Fruit fly (Drosophila melanogaster) whole organism, embryonic: ENCODE measurements around the gene CG7366.

Experiments
- CG2712 ChIP-seq: fragments of 200-800 bp; optimal IDR thresholded peaks from 3 replicates; lab custom pipeline; 2019; ENCODE audit warnings: missing biosample characterization, mild to moderate bottlenecking, missing genetic modification characterization, moderate library complexity
- CG34224 ChIP-seq: fragments of 200-800 bp; sonication (Bioruptor generic); IDR thresholded peaks from 3 replicates; pipeline ENCODE4 v1.3.6; 2022; ENCODE audit warnings: missing biosample characterization, missing genetic modification characterization; ENCODE audit not compliant: partially characterized antibody
- CG6813 ChIP-seq: fragments of 200-800 bp; sonication (Bioruptor generic); optimal IDR thresholded peaks from 2 replicates; lab custom pipeline; 2017; ENCODE audit warnings: missing biosample characterization, missing genetic modification characterization, mild to moderate bottlenecking, moderate library complexity, missing genetic modification reagents
- CG9817 ChIP-seq: fragments of 200-800 bp; sonication (Bioruptor generic); optimal IDR thresholded peaks from 2 replicates; lab custom pipeline; 2018; ENCODE audit warnings: missing biosample characterization, mild to moderate bottlenecking, missing genetic modification characterization, moderate library complexity
- CkIIα-i1 ChIP-seq: fragments of 200-800 bp; sonication (Bioruptor generic); IDR thresholded peaks from 2 replicates; pipeline ENCODE4 v1.3.6; 2022; ENCODE audit warnings: missing biosample characterization, missing genetic modification characterization
- H2.0 ChIP-seq: fragments of 200-800 bp; sonication (Bioruptor generic); IDR thresholded peaks from 2 replicates; pipeline ENCODE4 v1.3.6; 2022; ENCODE audit warnings: missing biosample characterization, missing genetic modification characterization
- Hey ChIP-seq: fragments of 200-800 bp; sonication (Bioruptor generic); optimal IDR thresholded peaks from 3 replicates; lab custom pipeline; 2018; ENCODE audit warnings: missing biosample characterization, mild to moderate bottlenecking, missing genetic modification characterization
- Vsx1 ChIP-seq: fragments of 200-800 bp; sonication (Bioruptor generic); optimal IDR thresholded peaks from 2 replicates; lab custom pipeline; 2017; ENCODE audit warnings: missing biosample characterization, mild to moderate bottlenecking, missing genetic modification characterization, missing genetic modification reagents
- danr ChIP-seq: fragments of 200-800 bp; sonication (Bioruptor generic); IDR thresholded peaks from 2 replicates; pipeline ENCODE4 v1.3.6; 2022; ENCODE audit warnings: missing biosample characterization, missing genetic modification characterization
- gsb-n ChIP-seq: fragments of 200-800 bp; sonication (Bioruptor generic); optimal IDR thresholded peaks from 3 replicates; lab custom pipeline; 2018; ENCODE audit warnings: missing biosample characterization, mild to moderate bottlenecking, missing genetic modification characterization
- kay ChIP-seq: fragments of 200-800 bp; sonication (Bioruptor generic); optimal IDR thresholded peaks from 2 replicates; lab custom pipeline; 2016; ENCODE audit warnings: missing biosample characterization, missing genetic modification characterization
- oc ChIP-seq: fragments of 200-800 bp; sonication (Bioruptor generic); optimal IDR thresholded peaks from 2 replicates; lab custom pipeline; 2018; ENCODE audit warnings: missing biosample characterization, mild to moderate bottlenecking, missing genetic modification characterization, moderate library complexity

DNA sequence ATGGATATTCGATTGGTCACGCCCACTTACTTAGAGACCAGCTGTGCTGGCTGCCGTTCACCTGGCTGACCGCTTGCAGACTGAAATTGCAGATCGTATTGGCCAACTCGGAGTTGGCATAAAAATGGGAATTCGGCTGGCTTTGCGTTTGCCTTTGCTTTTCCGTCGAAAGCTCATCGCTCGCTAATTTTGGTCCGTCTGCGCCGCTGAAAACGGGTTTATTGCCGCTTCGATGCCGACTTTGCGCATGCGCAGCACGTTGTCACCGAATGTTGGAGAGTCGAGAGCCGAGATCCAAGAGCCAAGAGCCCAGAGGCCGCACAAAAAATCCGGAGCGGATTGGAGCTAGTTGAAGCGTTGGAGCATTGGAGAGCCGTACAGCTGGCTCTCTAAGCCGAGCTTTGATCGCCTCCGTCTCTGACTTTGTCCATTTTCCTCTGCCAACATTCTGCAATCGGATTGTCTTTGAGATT, 50.5 kb downstream of the CG7366 start, which contains the start of gene CG13676:
- peak; percentile 49; the same call in 2 of the 3 replicates for TF ChIP-seq CG34224 (GFP tag; lab: Robert Waterston, UW)
- TF ChIP-seq gsb-n (tag; lab: Kevin White, UChicago): no peak
- TF ChIP-seq Hey: no peak
- TF ChIP-seq kay (GFP tag; lab: Kevin White, UChicago): no peak
- TF ChIP-seq CG2712 (tag; lab: Kevin White, UChicago): no peak
- peak; percentile 54 for TF ChIP-seq oc (tag; lab: Kevin White, UChicago)
- no peak for TF ChIP-seq CkIIα-i1 (GFP tag; lab: Robert Waterston, UW)
- no peak for TF ChIP-seq Vsx1
- no peak for TF ChIP-seq CG9817 (tag; lab: Kevin White, UChicago)
- no peak for TF ChIP-seq H2.0 (GFP tag; lab: Robert Waterston, UW)
- TF ChIP-seq CG6813 (GFP tag; lab: Kevin White, UChicago): no peak
- no peak for TF ChIP-seq danr (GFP tag; lab: Robert Waterston, UW)
